Worm (Caenorhabditis elegans) whole organism, early embryonic: Measurements from ENCODE around the gene T04G9.6.

Experiments used
- B0310.2 ChIP-seq: sonication (generic microtip); optimal IDR thresholded peaks from 2 replicates; lab custom pipeline; 2016; ENCODE audit warnings: mild to moderate bottlenecking, missing genetic modification characterization, missing compliant biosample characterization
- ama-1 ChIP-seq: fragments of 150-350 bp; optimal IDR thresholded peaks from 2 replicates; lab custom pipeline; 2014
- ceh-36 ChIP-seq: sonication (generic microtip); optimal IDR thresholded peaks from 2 replicates; lab custom pipeline; 2016; ENCODE audit warnings: missing genetic modification characterization, inconsistent platforms, missing compliant biosample characterization
- flt-1 ChIP-seq: fragments of 200-800 bp; sonication (Bioruptor generic); IDR thresholded peaks from 2 replicates; pipeline ENCODE4 v1.3.6; 2022; ENCODE audit warnings: missing genetic modification characterization, missing compliant biosample characterization
- scrt-1 ChIP-seq: fragments of 200-800 bp; sonication (Bioruptor generic); IDR thresholded peaks from 2 replicates; pipeline ENCODE4 v1.3.6; 2022; ENCODE audit warnings: missing genetic modification characterization, missing compliant biosample characterization
- sea-1 ChIP-seq: fragments of 200-800 bp; sonication (Bioruptor generic); conservative IDR thresholded peaks from 2 replicates; pipeline ENCODE4 v1.3.6; 2022; ENCODE audit warnings: missing genetic modification characterization, missing compliant biosample characterization
- tbx-11 ChIP-seq: fragments of 200-800 bp; sonication (Bioruptor generic); IDR thresholded peaks from 2 replicates; pipeline ENCODE4 v1.3.6; 2022; ENCODE audit warnings: missing genetic modification characterization, missing compliant biosample characterization
- tbx-37 ChIP-seq: fragments of 200-800 bp; sonication (Bioruptor generic); conservative IDR thresholded peaks from 2 replicates; pipeline ENCODE4 v1.3.6; 2022; ENCODE audit warnings: missing genetic modification reagents, missing genetic modification characterization, missing compliant biosample characterization
- tra-4 ChIP-seq: sonication (generic microtip); optimal IDR thresholded peaks from 2 replicates; lab custom pipeline; 2017; ENCODE audit warnings: missing genetic modification characterization, missing compliant biosample characterization

ce11 chrX:828603-829002 lies 43.9 kb upstream of the T04G9.6 start, which contains the start of gene wdr-54:
- TF ChIP-seq ama-1 (lab: Kevin White, UChicago) (no peak), flt-1 (GFP tag; lab: Robert Waterston, UW) (no peak), tra-4 (no peak), ceh-36 (no peak), scrt-1 (GFP tag; lab: Robert Waterston, UW) (no peak), tbx-11 (GFP tag; lab: Robert Waterston, UW) (no peak), sea-1 (GFP tag; lab: Robert Waterston, UW) (no peak), B0310.2 (tag; lab: Kevin White, UChicago) (no peak), tbx-37 (GFP tag; lab: Robert Waterston, UW) (no peak)
